Worm (Caenorhabditis elegans): ENCODE measurements around the gene F26A1.3.

DNA sequence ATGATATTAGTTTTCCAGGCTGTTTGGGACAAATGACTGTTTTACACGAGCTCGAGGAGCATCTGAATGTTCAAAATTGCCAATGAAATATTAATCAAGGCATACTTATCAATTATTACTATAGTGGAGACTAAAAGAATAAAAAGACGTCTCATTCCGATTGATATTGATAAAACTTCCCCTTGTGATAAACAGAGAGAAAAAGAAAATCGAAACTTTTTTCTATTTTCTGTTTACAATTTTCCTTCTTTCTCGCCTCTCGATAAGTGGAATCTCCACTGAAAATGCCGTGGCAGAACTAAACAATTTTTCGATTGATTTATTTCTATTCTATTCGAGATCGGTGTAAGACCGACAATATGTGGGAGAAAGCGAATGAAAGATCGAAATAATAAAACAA is 46.9 kb upstream of the F26A1.3 start, which contains the start of gene B0393.9:
- TF ChIP-seq alr-1 (tag; optimal IDR thresholded peaks at IDR 0.05) (no peak), blmp-1 (tag; optimal IDR thresholded peaks at IDR 0.05; ENCODE audit: insufficient read depth) (no peak), egl-27 (tag; optimal IDR thresholded peaks at IDR 0.05) (no peak), ceh-82 (tag; optimal IDR thresholded peaks at IDR 0.05) (no peak), ztf-4 (tag; optimal IDR thresholded peaks at IDR 0.05) (no peak), lin-13 (GFP tag; optimal IDR thresholded peaks at IDR 0.05) (no peak), aly-2 (tag; optimal IDR thresholded peaks at IDR 0.05) (no peak), lin-39 (tag; optimal IDR thresholded peaks at IDR 0.05) (no peak), unc-62 (GFP tag; optimal IDR thresholded peaks at IDR 0.05) (no peak), ama-1 (optimal IDR thresholded peaks at IDR 0.05) (no peak), nhr-10 (tag; optimal IDR thresholded peaks at IDR 0.05) (no peak), nhr-237 (tag; optimal IDR thresholded peaks at IDR 0.05) (no peak), lsy-2 (tag; optimal IDR thresholded peaks at IDR 0.05) (no peak), F13H6.1 (tag; optimal IDR thresholded peaks at IDR 0.05) (no peak)

Measured in whole organism, L2 larva.